Worm (Caenorhabditis elegans): ENCODE data around the gene R09F10.5.

R09F10.5 gene

ce11 chrX:8307600-8307999 is at the start of gene R09F10.5:
Gene R09F10.5 (minus strand): TSS chrX:8307700.
- TF ChIP-seq tra-4 (tag; optimal IDR thresholded peaks at IDR 0.05) (no peak), B0310.2 (tag; optimal IDR thresholded peaks at IDR 0.05) (no peak), F13C5.2 (tag; optimal IDR thresholded peaks at IDR 0.05) (no peak), aly-1 (tag; optimal IDR thresholded peaks at IDR 0.05) (no peak), hnd-1 (tag; optimal IDR thresholded peaks at IDR 0.05) (no peak), sea-1 (GFP tag; conservative IDR thresholded peaks at IDR 0.05) (no peak), tbx-11 (GFP tag; IDR thresholded peaks at IDR 0.05) (no peak), ceh-13 (GFP tag; optimal IDR thresholded peaks at IDR 0.05) (no peak), scrt-1 (GFP tag; IDR thresholded peaks at IDR 0.05) (no peak), ceh-36 (tag; optimal IDR thresholded peaks at IDR 0.05) (no peak)

- no peak for TF ChIP-seq tbx-11 (GFP tag; IDR thresholded peaks at IDR 0.05)
- no peak for TF ChIP-seq scrt-1 (GFP tag; IDR thresholded peaks at IDR 0.05)
- no peak for TF ChIP-seq ets-7 (tag; optimal IDR thresholded peaks at IDR 0.05)
- no peak for TF ChIP-seq pes-1 (GFP tag; IDR thresholded peaks at IDR 0.05)
- no peak for TF ChIP-seq sea-1 (GFP tag; conservative IDR thresholded peaks at IDR 0.05)
- TF ChIP-seq ceh-13 (GFP tag; optimal IDR thresholded peaks at IDR 0.05): no peak
- no peak for TF ChIP-seq ama-1 (optimal IDR thresholded peaks at IDR 0.05)
- TF ChIP-seq flt-1 (GFP tag; IDR thresholded peaks at IDR 0.05): no peak
- no peak for TF ChIP-seq B0310.2 (tag; optimal IDR thresholded peaks at IDR 0.05)
- no peak for TF ChIP-seq F13C5.2 (tag; optimal IDR thresholded peaks at IDR 0.05)
- TF ChIP-seq hnd-1 (tag; optimal IDR thresholded peaks at IDR 0.05): no peak
- TF ChIP-seq hmg-4 (GFP tag; optimal IDR thresholded peaks at IDR 0.05): no peak
- TF ChIP-seq hmbx-1 (tag; optimal IDR thresholded peaks at IDR 0.05): no peak
- no peak for TF ChIP-seq tra-4 (tag; optimal IDR thresholded peaks at IDR 0.05)
- no peak for TF ChIP-seq ceh-36 (tag; optimal IDR thresholded peaks at IDR 0.05)
- TF ChIP-seq tbx-37 (GFP tag; conservative IDR thresholded peaks at IDR 0.05): no peak
- no peak for TF ChIP-seq aly-1 (tag; optimal IDR thresholded peaks at IDR 0.05)
Observed at ce11 chrX:8356305-8356704, 48.8 kb upstream of the R09F10.5 start.

- TF ChIP-seq flt-1 (GFP tag; IDR thresholded peaks at IDR 0.05) (no peak), ceh-36 (tag; optimal IDR thresholded peaks at IDR 0.05) (no peak), F13C5.2 (tag; optimal IDR thresholded peaks at IDR 0.05) (no peak), scrt-1 (GFP tag; IDR thresholded peaks at IDR 0.05) (no peak), ets-7 (tag; optimal IDR thresholded peaks at IDR 0.05) (no peak), tra-4 (tag; optimal IDR thresholded peaks at IDR 0.05) (no peak), hmbx-1 (tag; optimal IDR thresholded peaks at IDR 0.05) (no peak), pes-1 (GFP tag; IDR thresholded peaks at IDR 0.05) (no peak), aly-1 (tag; optimal IDR thresholded peaks at IDR 0.05) (no peak), B0310.2 (tag; optimal IDR thresholded peaks at IDR 0.05) (no peak), hnd-1 (tag; optimal IDR thresholded peaks at IDR 0.05) (no peak), ceh-13 (GFP tag; optimal IDR thresholded peaks at IDR 0.05) (no peak), tbx-37 (GFP tag; conservative IDR thresholded peaks at IDR 0.05) (no peak), hmg-4 (GFP tag; optimal IDR thresholded peaks at IDR 0.05) (no peak), ama-1 (optimal IDR thresholded peaks at IDR 0.05) (no peak), tbx-11 (GFP tag; IDR thresholded peaks at IDR 0.05) (no peak), sea-1 (GFP tag; conservative IDR thresholded peaks at IDR 0.05) (no peak)
Observed at ce11 chrX:8355350-8355749, 47.9 kb upstream of the R09F10.5 start.

ce11 chrX:8354284-8354784 is 46.8 kb upstream of the R09F10.5 start:
- TF ChIP-seq hnd-1 (tag; optimal IDR thresholded peaks at IDR 0.05) (no peak), F13C5.2 (tag; optimal IDR thresholded peaks at IDR 0.05) (no peak), ceh-13 (GFP tag; optimal IDR thresholded peaks at IDR 0.05) (no peak), scrt-1 (GFP tag; IDR thresholded peaks at IDR 0.05) (no peak), tbx-11 (GFP tag; IDR thresholded peaks at IDR 0.05) (no peak), ceh-36 (tag; optimal IDR thresholded peaks at IDR 0.05) (no peak), sea-1 (GFP tag; conservative IDR thresholded peaks at IDR 0.05) (no peak)

ce11 chrX:8350984-8351383 is 43.5 kb upstream of the R09F10.5 start, which contains the start of gene npr-28:
Gene npr-28 (minus strand): TSS chrX:8351084.
- TF ChIP-seq ceh-36 (tag; optimal IDR thresholded peaks at IDR 0.05) (no peak), ets-7 (tag; optimal IDR thresholded peaks at IDR 0.05) (no peak), ceh-13 (GFP tag; optimal IDR thresholded peaks at IDR 0.05) (no peak), hmbx-1 (tag; optimal IDR thresholded peaks at IDR 0.05) (no peak)

- TF ChIP-seq B0310.2 (tag; optimal IDR thresholded peaks at IDR 0.05) (no peak), tbx-37 (GFP tag; conservative IDR thresholded peaks at IDR 0.05) (no peak), hnd-1 (tag; optimal IDR thresholded peaks at IDR 0.05) (no peak), tbx-11 (GFP tag; IDR thresholded peaks at IDR 0.05) (no peak), scrt-1 (GFP tag; IDR thresholded peaks at IDR 0.05) (no peak), ceh-13 (GFP tag; optimal IDR thresholded peaks at IDR 0.05) (no peak), ets-7 (tag; optimal IDR thresholded peaks at IDR 0.05) (no peak), sea-1 (GFP tag; conservative IDR thresholded peaks at IDR 0.05) (no peak), pes-1 (GFP tag; IDR thresholded peaks at IDR 0.05) (no peak), hmbx-1 (tag; optimal IDR thresholded peaks at IDR 0.05) (no peak), tra-4 (tag; optimal IDR thresholded peaks at IDR 0.05) (no peak), flt-1 (GFP tag; IDR thresholded peaks at IDR 0.05) (no peak), hmg-4 (GFP tag; optimal IDR thresholded peaks at IDR 0.05) (no peak), F13C5.2 (tag; optimal IDR thresholded peaks at IDR 0.05) (no peak)
Observed at ce11 chrX:8346248-8346647, 38.7 kb upstream of the R09F10.5 start, which contains the start of gene drd-5. Gene drd-5 (minus strand): TSS chrX:8346348.

ce11 chrX:8341675-8342074 is 34.2 kb upstream of the R09F10.5 start, which contains the start of gene F55E10.1:
Gene F55E10.1 (plus strand): TSS chrX:8341975.
- TF ChIP-seq ceh-36 (tag; optimal IDR thresholded peaks at IDR 0.05) (no peak), sea-1 (GFP tag; conservative IDR thresholded peaks at IDR 0.05) (no peak)

- no peak for TF ChIP-seq pes-1 (GFP tag; IDR thresholded peaks at IDR 0.05)
- no peak for TF ChIP-seq tra-4 (tag; optimal IDR thresholded peaks at IDR 0.05)
- no peak for TF ChIP-seq hmbx-1 (tag; optimal IDR thresholded peaks at IDR 0.05)
- TF ChIP-seq aly-1 (tag; optimal IDR thresholded peaks at IDR 0.05): no peak
- TF ChIP-seq ama-1 (optimal IDR thresholded peaks at IDR 0.05): no peak
- TF ChIP-seq ets-7 (tag; optimal IDR thresholded peaks at IDR 0.05): no peak
Observed at ce11 chrX:8340393-8340792, 32.9 kb upstream of the R09F10.5 start, which contains the start of gene F55E10.2. Gene F55E10.2 (plus strand): TSS chrX:8340693.

All from whole organism, early embryonic.